Worm (Caenorhabditis elegans): ENCODE results near the gene adk-1.

- no peak for TF ChIP-seq ces-1 (GFP tag; optimal IDR thresholded peaks at IDR 0.05)
- no peak for TF ChIP-seq zag-1 (tag; optimal IDR thresholded peaks at IDR 0.05)
- TF ChIP-seq nhr-10 (tag; optimal IDR thresholded peaks at IDR 0.05): no peak
- TF ChIP-seq unc-130 (GFP tag; optimal IDR thresholded peaks at IDR 0.05): no peak
- TF ChIP-seq daf-12 (tag; optimal IDR thresholded peaks at IDR 0.05): no peak
- no peak for TF ChIP-seq mdl-1 (tag; optimal IDR thresholded peaks at IDR 0.05)
- no peak for TF ChIP-seq ztf-11 (tag; optimal IDR thresholded peaks at IDR 0.05)
- no peak for TF ChIP-seq dve-1 (tag; optimal IDR thresholded peaks at IDR 0.05; ENCODE audit: insufficient read depth)
- no peak for TF ChIP-seq unc-62 (GFP tag; optimal IDR thresholded peaks at IDR 0.05 in 1 of 2)
- TF ChIP-seq unc-62 (tag; optimal IDR thresholded peaks at IDR 0.05): no peak
- TF ChIP-seq arid-1 (GFP tag; conservative IDR thresholded peaks at IDR 0.05): no peak
- TF ChIP-seq jun-1 (tag; optimal IDR thresholded peaks at IDR 0.05): no peak
- no peak for TF ChIP-seq attf-4 (tag; optimal IDR thresholded peaks at IDR 0.05)
- no peak for TF ChIP-seq lir-3 (tag; optimal IDR thresholded peaks at IDR 0.05)
Measured at ce11 chrIV:11225206-11225605, 14.6 kb upstream of the adk-1 start, which contains the start of gene col-125.
